Fruit fly (Drosophila melanogaster): ENCODE results near the gene CG13445.

Gene CG13445

DNA sequence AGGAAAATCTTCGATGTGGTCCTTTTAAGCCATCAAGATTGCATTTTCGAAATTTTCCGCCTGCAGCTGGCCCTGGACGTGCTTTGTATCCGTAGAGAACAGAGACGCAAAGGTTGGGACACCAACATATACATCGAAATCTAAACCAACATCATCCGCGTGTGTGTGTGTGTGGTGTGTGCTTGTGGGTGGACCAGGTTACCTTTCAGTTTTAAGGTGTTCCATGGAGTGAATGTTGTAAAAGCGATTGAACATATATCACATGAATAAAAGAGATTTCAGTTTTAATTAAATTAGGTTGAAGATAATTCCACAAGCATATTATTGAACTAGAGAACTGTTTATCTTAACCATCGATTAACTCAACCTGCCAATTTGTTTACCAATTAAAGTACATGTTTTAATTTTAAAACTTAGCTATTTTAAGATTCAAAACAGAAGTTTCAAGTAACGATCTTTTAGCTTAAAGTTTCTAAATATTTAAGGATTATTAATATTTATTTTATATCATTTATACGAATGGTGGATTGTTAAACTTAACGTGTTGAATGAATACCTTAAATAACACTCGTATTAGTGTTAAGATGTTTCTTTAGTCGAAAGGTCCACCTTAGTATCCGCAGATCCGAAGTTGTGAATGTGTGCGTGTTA lies 17.8 kb downstream of the CG13445 start (continued):
- TF ChIP-seq BtbVII (GFP tag; optimal IDR thresholded peaks at IDR 0.05) (peak; percentile 92), CG18262 (tag; optimal IDR thresholded peaks at IDR 0.05) (peak; percentile 88), fd3F (GFP tag; optimal IDR thresholded peaks at IDR 0.05) (peak; percentile 81), CG13287 (GFP tag; IDR thresholded peaks at IDR 0.05; ENCODE audit: partially characterized antibody) (0 out of 2 replicates have a peak, but pooled peaks have one; percentile 45), Usf (GFP tag; optimal IDR thresholded peaks at IDR 0.05) (peak; percentile 61), CG11085 (GFP tag; IDR thresholded peaks at IDR 0.05) (no peak), otp (GFP tag; IDR thresholded peaks at IDR 0.05) (no peak), dmrt99B (tag; optimal IDR thresholded peaks at IDR 0.05) (peak; percentile 88), Dfd (GFP tag; optimal IDR thresholded peaks at IDR 0.05) (no peak), Dek (tag; optimal IDR thresholded peaks at IDR 0.05) (peak; percentile 76), mld (GFP tag; IDR thresholded peaks at IDR 0.05; ENCODE audit: partially characterized antibody) (no peak), CG16863 (GFP tag; optimal IDR thresholded peaks at IDR 0.05) (peak; percentile 50), cg (GFP tag; optimal IDR thresholded peaks at IDR 0.05) (peak; percentile 94), ssp (GFP tag; IDR thresholded peaks at IDR 0.05) (no peak), ERR (GFP tag; optimal IDR thresholded peaks at IDR 0.05) (peak; percentile 64), twi (tag; optimal IDR thresholded peaks at IDR 0.05) (peak; percentile 50), Rx (GFP tag; IDR thresholded peaks at IDR 0.05) (no peak), Meics (GFP tag; optimal IDR thresholded peaks at IDR 0.05) (peak; percentile 93), dpn (GFP tag; optimal IDR thresholded peaks at IDR 0.05) (peak; percentile 35 to 65), unpg (GFP tag; optimal IDR thresholded peaks at IDR 0.05) (peak; percentile 76), CG10209 (GFP tag; optimal IDR thresholded peaks at IDR 0.05) (peak; percentile 81), caup (GFP tag; optimal IDR thresholded peaks at IDR 0.05; ENCODE audit: severe bottlenecking) (peak; percentile 82), ac (GFP tag; optimal IDR thresholded peaks at IDR 0.05) (peak; percentile 24), Chrac-16 (GFP tag; optimal IDR thresholded peaks at IDR 0.05) (peak; percentile 45), eve (GFP tag; optimal IDR thresholded peaks at IDR 0.05) (peak in 1 of 2 experiments; percentile 73), trem (tag; optimal IDR thresholded peaks at IDR 0.05) (peak; percentile 11), sim (GFP tag; IDR thresholded peaks at IDR 0.05) (no peak), GATAe (GFP tag; conservative IDR thresholded peaks at IDR 0.05) (no peak), Taf1 (GFP tag; IDR thresholded peaks at IDR 0.05) (peak; percentile 42; the same call in 1 of the 2 replicates), CG14667 (GFP tag; IDR thresholded peaks at IDR 0.05) (0 out of 2 replicates have a peak, but pooled peaks have one; percentile 18), MESR4 (GFP tag; optimal IDR thresholded peaks at IDR 0.05) (peak; percentile 99), Awh (GFP tag; IDR thresholded peaks at IDR 0.05) (0 out of 2 replicates have a peak, but pooled peaks have one; percentile 14), gcm (GFP tag; optimal IDR thresholded peaks at IDR 0.05) (peak; percentile 55), salm (tag; optimal IDR thresholded peaks at IDR 0.05) (peak; percentile 41), chn (GFP tag; optimal IDR thresholded peaks at IDR 0.05) (peak; percentile 38), CG1024 (GFP tag; IDR thresholded peaks at IDR 0.05) (no peak), CG13624 (GFP tag; optimal IDR thresholded peaks at IDR 0.05) (peak; percentile 52), CG5245 (GFP tag; optimal IDR thresholded peaks at IDR 0.05) (peak; percentile 35), CG16779 (GFP tag; IDR thresholded peaks at IDR 0.05) (0 out of 2 replicates have a peak, but pooled peaks have one; percentile 28), CG17361 (GFP tag; IDR thresholded peaks at IDR 0.05) (peak; percentile 88), CG33557 (GFP tag; optimal IDR thresholded peaks at IDR 0.05) (peak; percentile 44), jing (GFP tag; optimal IDR thresholded peaks at IDR 0.05) (no peak), CG6175 (GFP tag; IDR thresholded peaks at IDR 0.05) (peak; percentile 35; the same call in 1 of the 3 replicates), Hand (GFP tag; optimal IDR thresholded peaks at IDR 0.05) (peak; percentile 90), sima (GFP tag; optimal IDR thresholded peaks at IDR 0.05) (no peak), Mes4 (GFP tag; optimal IDR thresholded peaks at IDR 0.05) (peak; percentile 1), Rfx (GFP tag; IDR thresholded peaks at IDR 0.05) (peak; percentile 76), CG5953 (GFP tag; IDR thresholded peaks at IDR 0.05) (no peak), tin (GFP tag; optimal IDR thresholded peaks at IDR 0.05) (peak; percentile 55)
